Worm (Caenorhabditis elegans): ENCODE measurements around the gene C49C8.5.

Gene C49C8.5

DNA sequence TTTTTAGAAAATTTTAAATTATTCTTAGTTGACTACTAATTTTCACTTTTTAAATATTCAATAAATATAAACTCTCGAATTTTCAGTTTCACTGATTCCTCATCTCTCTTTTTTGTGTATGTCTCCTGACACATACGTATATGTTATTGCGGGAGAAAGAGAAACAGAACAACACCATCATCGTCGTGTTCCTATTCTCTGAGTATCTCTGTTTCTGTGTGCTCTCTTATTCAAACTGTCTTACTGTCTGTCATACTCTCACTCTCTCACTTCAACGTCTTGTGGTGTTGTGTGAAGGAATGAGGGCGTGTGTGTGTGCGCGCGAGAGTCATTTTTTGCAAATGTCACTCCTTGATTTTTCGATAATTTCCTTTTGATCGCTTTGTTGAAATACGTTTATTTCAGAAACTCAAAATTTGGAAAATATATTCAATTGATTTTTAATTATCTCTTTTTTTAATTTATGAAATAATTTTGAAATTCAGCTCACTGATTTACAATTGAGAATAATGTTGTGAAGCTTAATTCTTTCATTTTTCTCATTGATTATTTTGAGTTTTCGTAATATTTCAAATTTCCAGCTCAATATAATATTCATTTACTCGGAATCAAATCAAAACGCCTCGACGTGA lies 33.2 kb downstream of the C49C8.5 start, which contains the start of gene lin-49 (continued):
- TF ChIP-seq mdl-1 (tag; optimal IDR thresholded peaks at IDR 0.05) (peak; percentile 9 to 83), Y5F2A.4 (GFP tag; optimal IDR thresholded peaks at IDR 0.05) (no peak)

DNA sequence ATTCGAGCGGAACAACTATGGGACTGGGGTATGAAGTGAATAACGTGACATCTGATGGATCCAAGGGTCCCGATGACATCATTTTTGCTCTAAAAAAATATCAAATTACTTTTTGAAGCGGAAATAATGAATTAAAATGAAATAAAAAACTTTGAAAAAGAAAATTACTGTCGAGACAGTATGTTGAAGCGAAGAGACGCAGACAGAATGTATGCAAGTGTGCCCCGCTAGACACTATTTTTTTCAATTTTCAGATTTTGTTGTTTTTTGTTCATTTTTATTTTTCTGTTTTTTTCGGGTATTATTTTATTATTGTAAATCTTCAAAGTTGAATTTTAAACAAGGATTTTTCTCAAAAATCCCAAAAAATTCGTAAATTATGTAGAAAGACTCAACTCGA lies 34.8 kb downstream of the C49C8.5 start, which contains the start of gene F42A9.8:
TSS of gene F42A9.8 (minus strand) at position 88 of the 400 bp plus-strand sequence.
- TF ChIP-seq lin-38 (GFP tag; IDR thresholded peaks at IDR 0.05) (peak; percentile 56), egl-27 (tag; optimal IDR thresholded peaks at IDR 0.05) (no peak), ceh-20 (GFP tag; IDR thresholded peaks at IDR 0.05) (no peak)

DNA sequence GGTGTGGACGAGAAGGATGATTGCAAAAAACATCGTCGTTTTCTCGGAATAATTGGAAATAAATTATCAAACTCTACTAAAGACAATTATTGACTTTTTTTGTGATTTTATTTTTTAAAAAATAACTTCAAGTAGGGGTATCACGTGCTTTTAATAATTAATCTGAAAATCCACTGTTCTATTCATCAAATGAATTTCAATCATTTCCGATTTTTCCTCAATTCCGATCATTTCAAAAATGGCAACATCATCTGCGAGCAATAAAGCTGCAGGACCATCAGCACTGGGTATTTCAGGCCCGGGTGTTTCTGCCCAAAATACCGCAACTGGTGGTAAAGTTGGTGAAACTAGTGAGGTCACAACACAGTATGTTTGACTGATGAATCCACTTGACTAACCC lies 36.4 kb downstream of the C49C8.5 start, which contains the start of the genes F42A9.7 and F42A9.3:
TSS of gene F42A9.7 (minus strand) at position 101 of the 400 bp plus-strand sequence.
TSS of gene F42A9.3 (plus strand) at position 214 of the 400 bp plus-strand sequence.
- TF ChIP-seq ceh-44 (GFP tag; IDR thresholded peaks at IDR 0.05) (no peak), dmd-6 (GFP tag; IDR thresholded peaks at IDR 0.05) (no peak), ces-1 (GFP tag; optimal IDR thresholded peaks at IDR 0.05) (no peak), nhr-42 (GFP tag; IDR thresholded peaks at IDR 0.05) (no peak), nhr-102 (tag; optimal IDR thresholded peaks at IDR 0.05) (no peak), ztf-7 (tag; optimal IDR thresholded peaks at IDR 0.05) (no peak), mdt-29 (GFP tag; IDR thresholded peaks at IDR 0.05) (no peak), nhr-6 (tag; optimal IDR thresholded peaks at IDR 0.05) (no peak), cey-2 (tag; optimal IDR thresholded peaks at IDR 0.05; ENCODE audit: borderline replicate concordance, insufficient read depth) (no peak), pqm-1 (tag; optimal IDR thresholded peaks at IDR 0.05) (no peak), madf-9 (GFP tag; conservative IDR thresholded peaks at IDR 0.05) (no peak), nhr-237 (tag; optimal IDR thresholded peaks at IDR 0.05) (no peak), nhr-111 (GFP tag; optimal IDR thresholded peaks at IDR 0.05) (no peak), ceh-62 (tag; optimal IDR thresholded peaks at IDR 0.05) (no peak), arid-1 (GFP tag; conservative IDR thresholded peaks at IDR 0.05) (no peak), lin-13 (GFP tag; optimal IDR thresholded peaks at IDR 0.05) (no peak), daf-16 (GFP tag; optimal IDR thresholded peaks at IDR 0.05) (no peak), daf-16 (tag; optimal IDR thresholded peaks at IDR 0.05) (no peak), aly-2 (tag; optimal IDR thresholded peaks at IDR 0.05) (no peak)

DNA sequence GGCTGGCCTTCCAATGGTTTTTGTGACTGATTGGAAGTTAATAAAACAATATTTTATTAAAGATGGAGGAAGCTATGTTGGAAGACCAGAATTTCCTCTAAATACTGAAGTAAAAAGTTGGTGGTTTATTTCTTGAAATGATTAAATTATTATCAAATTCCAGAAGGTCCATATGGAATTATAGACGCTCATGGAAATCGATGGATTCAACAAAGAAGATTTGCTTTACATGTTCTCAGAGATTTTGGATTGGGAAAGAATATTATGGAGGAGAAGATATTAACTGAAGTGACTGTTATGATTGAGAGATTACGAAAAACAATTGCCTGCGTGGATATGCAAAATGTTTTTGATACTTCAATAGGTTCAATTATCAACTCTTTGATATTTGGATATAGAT lies 38.1 kb downstream of the C49C8.5 start:
- TF ChIP-seq tra-1 (GFP tag; IDR thresholded peaks at IDR 0.05) = no peak
- TF ChIP-seq unc-62 (GFP tag; optimal IDR thresholded peaks at IDR 0.05 in 1 of 2) = peak in 1 of 2 experiments; percentile 91
- TF ChIP-seq unc-62 (tag; optimal IDR thresholded peaks at IDR 0.05) = no peak
- TF ChIP-seq aha-1 (tag) = peak; percentile 13

DNA sequence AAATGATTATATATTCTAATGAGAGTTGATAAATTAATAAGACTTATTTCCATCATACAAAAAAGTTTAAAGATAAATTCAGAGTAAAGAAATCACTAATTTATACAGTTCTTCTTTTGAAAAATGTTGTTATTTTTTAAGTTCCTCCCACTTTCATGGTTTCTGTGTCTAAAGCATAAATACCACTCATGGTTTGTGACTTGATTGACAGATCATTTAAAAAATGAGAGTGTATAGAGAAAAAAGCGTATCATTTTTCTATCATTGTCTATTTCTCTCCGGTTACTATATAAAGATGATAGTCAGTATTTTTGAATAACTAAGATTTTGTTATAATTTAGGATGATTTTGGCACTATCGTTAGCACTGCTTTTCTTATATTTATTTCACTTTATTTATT lies 38.8 kb downstream of the C49C8.5 start, which contains the start of gene cyp-33E3:
TSS of gene cyp-33E3 (plus strand) at position 316 of the 400 bp plus-strand sequence.
- TF ChIP-seq daf-12 (tag; optimal IDR thresholded peaks at IDR 0.05) = no peak
- TF ChIP-seq T20F7.1 (GFP tag; optimal IDR thresholded peaks at IDR 0.05) = peak; percentile 34
- TF ChIP-seq hlh-30 (tag; optimal IDR thresholded peaks at IDR 0.05; ENCODE audit: insufficient read depth) = peak; percentile 18
- no peak for TF ChIP-seq lin-29 (GFP tag; IDR thresholded peaks at IDR 0.05)
- no peak for TF ChIP-seq nhr-76 (tag; optimal IDR thresholded peaks at IDR 0.05)
- no peak for TF ChIP-seq php-3 (GFP tag; IDR thresholded peaks at IDR 0.05)
- no peak for TF ChIP-seq arid-1 (GFP tag; conservative IDR thresholded peaks at IDR 0.05)
- no peak for TF ChIP-seq mxl-3 (GFP tag; optimal IDR thresholded peaks at IDR 0.05)
- TF ChIP-seq pqm-1 (tag; optimal IDR thresholded peaks at IDR 0.05) = peak; percentile 14
- peak; percentile 38 for TF ChIP-seq dve-1 (tag; optimal IDR thresholded peaks at IDR 0.05; ENCODE audit: insufficient read depth)
- no peak for TF ChIP-seq aly-2 (tag; optimal IDR thresholded peaks at IDR 0.05)
- peak; percentile 90 for TF ChIP-seq nhr-28 (tag; optimal IDR thresholded peaks at IDR 0.05)
- no peak for TF ChIP-seq daf-16 (GFP tag; optimal IDR thresholded peaks at IDR 0.05)
- peak; percentile 41 for TF ChIP-seq daf-16 (tag; optimal IDR thresholded peaks at IDR 0.05)
- TF ChIP-seq dmd-6 (GFP tag; IDR thresholded peaks at IDR 0.05) = peak; percentile 45; the same call in 1 of the 2 replicates
